Worm (Caenorhabditis elegans) whole organism, L4/young adult: Measurements from ENCODE around the gene adal-1.

Source experiments
- W03F9.2 ChIP-seq: fragments of 150-350 bp; optimal IDR thresholded peaks from 2 replicates; lab custom pipeline; 2014; ENCODE audit warnings: missing biosample characterization, missing genetic modification characterization
- dao-5 ChIP-seq: sonication (generic microtip); optimal IDR thresholded peaks from 2 replicates; lab custom pipeline; 2016; ENCODE audit warnings: missing genotype, missing genetic modification characterization, moderate library complexity, missing compliant biosample characterization
- him-1 ChIP-seq: sonication (generic microtip); optimal IDR thresholded peaks from 2 replicates; lab custom pipeline; 2016; ENCODE audit warnings: missing genotype, missing genetic modification reagents, missing genetic modification characterization, missing compliant biosample characterization

DNA sequence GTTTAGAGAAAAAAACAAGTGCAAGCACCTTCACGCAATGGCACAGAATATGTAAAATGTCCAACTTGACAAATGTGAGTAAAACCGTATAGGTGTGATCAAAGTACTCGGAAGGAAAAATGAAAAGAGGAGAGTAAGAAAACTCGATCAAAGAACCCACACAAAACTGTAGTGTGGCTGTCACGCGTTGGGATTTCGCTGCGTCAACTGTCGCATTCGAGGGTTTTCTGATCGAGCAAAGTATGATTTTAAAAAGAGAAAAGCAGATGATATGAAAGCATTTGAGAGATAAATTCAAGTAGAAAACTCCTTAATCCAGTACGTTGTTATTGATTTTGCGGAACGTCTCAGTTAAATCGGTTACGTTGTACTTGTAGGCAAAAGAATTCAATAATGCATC is 1.6 kb downstream of the adal-1 start:
- TF ChIP-seq him-1 (tag; lab: Kevin White, UChicago) (no peak), dao-5 (tag; lab: Kevin White, UChicago) (no peak), W03F9.2 (no peak)
